Worm (Caenorhabditis elegans): Measurements from ENCODE around the gene F45E1.4.

DNA sequence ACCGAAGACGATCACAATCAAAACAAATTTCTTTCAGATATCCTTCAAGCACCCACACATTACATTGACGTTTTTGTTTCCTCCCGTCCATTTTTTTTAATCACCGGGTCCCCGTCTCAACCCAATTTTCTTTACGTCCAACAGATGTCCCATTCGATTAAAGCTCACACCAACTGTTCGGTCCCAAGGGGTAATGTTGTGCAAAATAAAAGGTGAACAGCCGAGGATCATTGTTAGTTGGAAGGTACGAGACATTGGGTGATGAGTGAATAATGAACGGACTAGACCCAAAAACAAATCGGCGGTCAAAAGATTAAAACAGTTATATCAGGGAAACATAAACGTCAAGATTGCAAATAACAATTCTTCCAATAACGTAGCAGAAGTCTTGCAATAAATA, 40.3 kb upstream of the F45E1.4 start:
- no peak for TF ChIP-seq nhr-237 (tag; optimal IDR thresholded peaks at IDR 0.05)
- no peak for TF ChIP-seq mdl-1 (tag; optimal IDR thresholded peaks at IDR 0.05)
- no peak for TF ChIP-seq hmg-11 (tag; optimal IDR thresholded peaks at IDR 0.05)
- TF ChIP-seq fos-1 (tag; optimal IDR thresholded peaks at IDR 0.05): no peak
- no peak for TF ChIP-seq skn-1 (tag; optimal IDR thresholded peaks at IDR 0.05)
- no peak for TF ChIP-seq unc-62 (GFP tag; optimal IDR thresholded peaks at IDR 0.05)
- TF ChIP-seq jun-1 (tag; optimal IDR thresholded peaks at IDR 0.05): no peak
- TF ChIP-seq fkh-10 (GFP tag; optimal IDR thresholded peaks at IDR 0.05): no peak
- TF ChIP-seq nhr-28 (tag; optimal IDR thresholded peaks at IDR 0.05): no peak
- no peak for TF ChIP-seq nhr-12 (tag; optimal IDR thresholded peaks at IDR 0.05)
- no peak for TF ChIP-seq lin-15B (tag; optimal IDR thresholded peaks at IDR 0.05)
- TF ChIP-seq elt-3 (tag; optimal IDR thresholded peaks at IDR 0.05): no peak
- no peak for TF ChIP-seq nhr-77 (tag; optimal IDR thresholded peaks at IDR 0.05)
- no peak for TF ChIP-seq ama-1 (optimal IDR thresholded peaks at IDR 0.05)
